Fruit fly (Drosophila melanogaster) whole organism, prepupa: ENCODE results near the gene CG10089.

ENCODE experiments used
- CG11294 ChIP-seq: fragments of 200-800 bp; sonication (Bioruptor generic); IDR thresholded peaks from 2 replicates; pipeline ENCODE4 v1.3.6; 2022; ENCODE audit warnings: missing biosample characterization, missing genetic modification characterization
- CG11762 ChIP-seq: fragments of 200-800 bp; sonication (Bioruptor generic); optimal IDR thresholded peaks from 3 replicates; lab custom pipeline; 2016; ENCODE audit warnings: missing biosample characterization, missing genetic modification characterization; ENCODE audit not compliant: insufficient read depth
- CG11902 ChIP-seq: fragments of 200-800 bp; sonication (Bioruptor generic); optimal IDR thresholded peaks from 3 replicates; lab custom pipeline; 2016; ENCODE audit warnings: missing biosample characterization, missing genetic modification characterization
- CG15336 ChIP-seq: fragments of 200-800 bp; sonication (Bioruptor generic); IDR thresholded peaks from 2 replicates; pipeline ENCODE4 v1.3.6; 2022; ENCODE audit warnings: missing biosample characterization, missing genetic modification characterization
- CG1621 ChIP-seq: fragments of 200-800 bp; sonication (Bioruptor generic); optimal IDR thresholded peaks from 3 replicates; lab custom pipeline; 2018; ENCODE audit warnings: missing biosample characterization, mild to moderate bottlenecking, missing genetic modification characterization
- CG16779 ChIP-seq: fragments of 200-800 bp; sonication (Bioruptor generic); optimal IDR thresholded peaks from 3 replicates; lab custom pipeline; 2017; ENCODE audit warnings: missing biosample characterization, mild to moderate bottlenecking, missing genetic modification characterization
- CG3032 ChIP-seq: fragments of 200-800 bp; optimal IDR thresholded peaks from 2 replicates; lab custom pipeline; 2019; ENCODE audit warnings: missing biosample characterization, mild to moderate bottlenecking, missing genetic modification characterization, moderate library complexity
- CG31627 ChIP-seq: fragments of 200-800 bp; sonication (Bioruptor generic); optimal IDR thresholded peaks from 3 replicates; lab custom pipeline; 2016; ENCODE audit warnings: missing biosample characterization, missing genetic modification characterization
- CG32006 ChIP-seq: fragments of 200-800 bp; sonication (Bioruptor generic); optimal IDR thresholded peaks from 3 replicates; lab custom pipeline; 2017; ENCODE audit warnings: missing biosample characterization, mild to moderate bottlenecking, missing genetic modification characterization
- CG34406 ChIP-seq: fragments of 200-800 bp; sonication (Bioruptor generic); optimal IDR thresholded peaks from 3 replicates; lab custom pipeline; 2016; ENCODE audit warnings: missing biosample characterization, missing genetic modification characterization
- CG3919 ChIP-seq: fragments of 200-800 bp; sonication (Bioruptor generic); optimal IDR thresholded peaks from 3 replicates; lab custom pipeline; 2016; ENCODE audit warnings: missing biosample characterization, missing genetic modification characterization
- CG4318 ChIP-seq: fragments of 200-800 bp; sonication (Bioruptor generic); optimal IDR thresholded peaks from 3 replicates; lab custom pipeline; 2017; ENCODE audit warnings: missing biosample characterization, mild to moderate bottlenecking, missing genetic modification characterization
- CG6163 ChIP-seq: fragments of 200-800 bp; sonication (Bioruptor generic); IDR thresholded peaks from 3 replicates; pipeline ENCODE4 v1.3.6; 2022; ENCODE audit warnings: missing biosample characterization, missing genetic modification characterization
- CG6276 ChIP-seq: fragments of 200-800 bp; sonication (Bioruptor generic); optimal IDR thresholded peaks from 2 replicates; lab custom pipeline; 2017; ENCODE audit warnings: missing biosample characterization, mild to moderate bottlenecking, missing genetic modification characterization
- CG6792 ChIP-seq: fragments of 200-800 bp; sonication (Bioruptor generic); optimal IDR thresholded peaks from 3 replicates; lab custom pipeline; 2016; ENCODE audit warnings: missing biosample characterization, missing genetic modification characterization
- CG6808 ChIP-seq: fragments of 200-800 bp; sonication (Bioruptor generic); optimal IDR thresholded peaks from 3 replicates; lab custom pipeline; 2017; ENCODE audit warnings: missing biosample characterization, missing genetic modification characterization, mild to moderate bottlenecking, moderate library complexity, missing genetic modification reagents
- CG7368 ChIP-seq: fragments of 200-800 bp; sonication (Bioruptor generic); optimal IDR thresholded peaks from 3 replicates; lab custom pipeline; 2016; ENCODE audit warnings: missing biosample characterization, missing genetic modification characterization
- CG8119 ChIP-seq: fragments of 200-800 bp; sonication (Bioruptor generic); IDR thresholded peaks from 3 replicates; pipeline ENCODE4 v1.3.6; 2022; ENCODE audit warnings: missing biosample characterization, missing genetic modification characterization
- CG8319 ChIP-seq: fragments of 200-800 bp; sonication (Bioruptor generic); optimal IDR thresholded peaks from 3 replicates; lab custom pipeline; 2016; ENCODE audit warnings: missing biosample characterization, missing genetic modification characterization
- CG9139 ChIP-seq: fragments of 200-800 bp; sonication (Bioruptor generic); optimal IDR thresholded peaks from 3 replicates; lab custom pipeline; 2017; ENCODE audit warnings: missing biosample characterization, mild to moderate bottlenecking, missing genetic modification characterization
- Eip78C ChIP-seq: fragments of 200-800 bp; sonication (Bioruptor generic); peaks from one replicate; lab custom pipeline; 2016; ENCODE audit warnings: missing biosample characterization, missing genetic modification characterization
- Eip93F ChIP-seq: fragments of 200-800 bp; sonication (Bioruptor generic); optimal IDR thresholded peaks from 2 replicates; lab custom pipeline; 2016; ENCODE audit warnings: missing biosample characterization, mild to moderate bottlenecking, missing genetic modification characterization
- Ets96B ChIP-seq: fragments of 200-800 bp; optimal IDR thresholded peaks from 2 replicates; lab custom pipeline; 2019; ENCODE audit warnings: missing biosample characterization, mild to moderate bottlenecking, missing genetic modification characterization, moderate library complexity
- Hr38 ChIP-seq: sonication (Bioruptor generic); optimal IDR thresholded peaks from 2 replicates; lab custom pipeline; 2016; ENCODE audit warnings: missing biosample characterization, missing genetic modification characterization
- Hr39 ChIP-seq: fragments of 200-800 bp; sonication (Bioruptor generic); optimal IDR thresholded peaks from 2 replicates; lab custom pipeline; 2016; ENCODE audit warnings: missing biosample characterization, missing genetic modification characterization
- Hr4 ChIP-seq: fragments of 200-800 bp; sonication (Bioruptor generic); optimal IDR thresholded peaks from 3 replicates; lab custom pipeline; 2016; ENCODE audit warnings: missing biosample characterization, missing genetic modification characterization
- OdsH ChIP-seq: fragments of 200-800 bp; sonication (Bioruptor generic); optimal IDR thresholded peaks from 3 replicates; lab custom pipeline; 2016; ENCODE audit warnings: missing biosample characterization, missing genetic modification characterization
- Sox14 ChIP-seq: fragments of 200-800 bp; sonication (Bioruptor generic); optimal IDR thresholded peaks from 3 replicates; lab custom pipeline; 2016; ENCODE audit warnings: missing biosample characterization, missing genetic modification characterization
- Sox15 ChIP-seq: fragments of 200-800 bp; sonication (Bioruptor generic); optimal IDR thresholded peaks from 3 replicates; lab custom pipeline; 2016; ENCODE audit warnings: missing biosample characterization, missing genetic modification characterization
- achi ChIP-seq: fragments of 200-800 bp; sonication (Bioruptor generic); optimal IDR thresholded peaks from 3 replicates; lab custom pipeline; 2016; ENCODE audit warnings: missing biosample characterization, missing genetic modification characterization
- cyc ChIP-seq: fragments of 200-800 bp; sonication (Bioruptor generic); optimal IDR thresholded peaks from 3 replicates; lab custom pipeline; 2016; ENCODE audit warnings: missing biosample characterization, missing genetic modification characterization
- dac ChIP-seq: fragments of 200-800 bp; sonication (Bioruptor generic); optimal IDR thresholded peaks from 2 replicates; lab custom pipeline; 2017; ENCODE audit warnings: missing biosample characterization, mild to moderate bottlenecking, missing genetic modification characterization
- dsx ChIP-seq: fragments of 200-800 bp; optimal IDR thresholded peaks from 3 replicates; lab custom pipeline; 2019; ENCODE audit warnings: missing biosample characterization, mild to moderate bottlenecking, missing genetic modification characterization, moderate library complexity; ENCODE audit not compliant: poor library complexity, severe bottlenecking
- eg ChIP-seq: fragments of 200-800 bp; sonication (Bioruptor generic); IDR thresholded peaks from 3 replicates; pipeline ENCODE4 v1.3.6; 2022; ENCODE audit warnings: missing biosample characterization, missing genetic modification characterization
- esn ChIP-seq: fragments of 200-800 bp; sonication (Bioruptor generic); optimal IDR thresholded peaks from 2 replicates; lab custom pipeline; 2016; ENCODE audit warnings: missing biosample characterization, mild to moderate bottlenecking, missing genetic modification characterization, moderate library complexity
- fd85E ChIP-seq: fragments of 200-800 bp; sonication (Bioruptor generic); optimal IDR thresholded peaks from 3 replicates; lab custom pipeline; 2016; ENCODE audit warnings: missing biosample characterization, missing genetic modification characterization
- lz ChIP-seq: fragments of 200-800 bp; sonication (Bioruptor generic); optimal IDR thresholded peaks from 3 replicates; lab custom pipeline; 2016; ENCODE audit warnings: missing biosample characterization, missing genetic modification characterization
- net ChIP-seq: fragments of 200-800 bp; sonication (Bioruptor generic); optimal IDR thresholded peaks from 3 replicates; lab custom pipeline; 2016; ENCODE audit warnings: missing biosample characterization, missing genetic modification characterization
- pdm3 ChIP-seq: fragments of 200-800 bp; sonication (Bioruptor generic); optimal IDR thresholded peaks from 3 replicates; lab custom pipeline; 2016; ENCODE audit warnings: missing biosample characterization, missing genetic modification characterization
- salr ChIP-seq, 2 experiments: fragments of 200-800 bp; sonication (Bioruptor generic); optimal IDR thresholded peaks; 3 replicates each; lab custom pipeline; 2016 to 2018; ENCODE audit warnings: missing biosample characterization in 2 of 2, missing genetic modification characterization in 2 of 2, mild to moderate bottlenecking in 1 of 2
- spab ChIP-seq: fragments of 200-800 bp; sonication (Bioruptor generic); optimal IDR thresholded peaks from 2 replicates; lab custom pipeline; 2017; ENCODE audit warnings: missing biosample characterization, mild to moderate bottlenecking, missing genetic modification characterization, missing genetic modification reagents
- svp ChIP-seq: fragments of 200-800 bp; sonication (Bioruptor generic); peaks from one replicate; lab custom pipeline; 2016; ENCODE audit warnings: missing biosample characterization, missing genetic modification characterization
- vri ChIP-seq: fragments of 200-800 bp; sonication (Bioruptor generic); optimal IDR thresholded peaks from 3 replicates; lab custom pipeline; 2016; ENCODE audit warnings: missing biosample characterization, mild to moderate bottlenecking, missing genetic modification characterization

The CG10089 gene

DNA sequence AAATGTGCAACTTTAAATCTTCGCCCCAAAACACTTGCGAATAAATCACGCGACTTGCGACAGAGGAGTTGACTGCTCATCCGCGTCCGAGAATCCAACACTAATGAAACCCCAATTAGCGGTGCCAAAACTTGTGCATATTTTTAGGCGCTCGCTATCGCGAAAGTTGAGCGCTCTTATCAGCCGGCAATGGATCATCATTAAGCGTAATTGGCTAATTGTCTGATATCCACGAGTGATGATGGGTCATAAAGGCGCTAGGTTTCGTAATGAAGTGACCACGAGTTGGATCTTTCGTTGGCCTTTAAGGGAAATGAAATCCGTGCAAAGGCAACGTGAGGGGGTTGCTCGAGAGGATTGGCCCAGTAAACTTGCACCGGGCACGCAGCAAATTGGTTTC lies 19.8 kb downstream of the CG10089 start:
- TF ChIP-seq achi (GFP tag; lab: Kevin White, UChicago) (no peak), Hr4 (GFP tag; lab: Kevin White, UChicago) (no peak), CG4318 (GFP tag; lab: Kevin White, UChicago) (no peak), CG16779 (tag; lab: Kevin White, UChicago) (no peak), Hr38 (GFP tag; lab: Kevin White, UChicago) (no peak), CG3919 (GFP tag; lab: Kevin White, UChicago) (no peak), vri (GFP tag; lab: Kevin White, UChicago) (peak; percentile 14)
- TF ChIP-seq, all 60 proteins: peak for 1

DNA sequence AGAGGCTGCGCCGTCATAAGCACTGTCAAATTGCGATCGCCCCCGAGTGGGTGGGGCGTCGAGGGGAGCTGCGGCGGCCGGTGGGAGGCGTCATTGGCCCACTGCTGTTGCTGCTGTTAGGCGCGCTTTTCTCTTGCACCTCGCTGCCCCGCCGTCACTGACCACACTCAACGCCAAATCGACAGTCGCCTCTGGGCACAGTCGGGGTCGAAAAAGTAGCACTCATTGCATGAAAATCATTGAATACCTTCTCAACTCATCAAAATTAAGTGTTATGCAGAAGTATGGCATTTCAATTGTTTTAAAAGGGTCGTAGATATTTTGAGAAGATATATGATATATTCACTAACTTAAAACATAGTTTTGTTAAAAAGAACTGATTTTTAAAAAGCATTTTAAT lies 22.3 kb downstream of the CG10089 start:
- peak; percentile 69 for TF ChIP-seq eg (GFP tag; lab: Robert Waterston, UW)
- no peak for TF ChIP-seq Ets96B (tag; lab: Kevin White, UChicago)
- peak; percentile 57 for TF ChIP-seq CG6276
- no peak for TF ChIP-seq Sox15
- TF ChIP-seq CG11762 (GFP tag; lab: Kevin White, UChicago): no peak
- TF ChIP-seq CG3032 (tag; lab: Kevin White, UChicago): no peak
- peak; percentile 12; the same call in 1 of the 2 replicates for TF ChIP-seq CG11294 (GFP tag; lab: Robert Waterston, UW)
- peak; percentile 61 for TF ChIP-seq Hr4 (GFP tag; lab: Kevin White, UChicago)
- TF ChIP-seq salr (GFP tag; optimal IDR thresholded peaks at IDR 0.05; lab: Kevin White, UChicago): peak in 1 of 2 experiments; percentile 24
- TF ChIP-seq pdm3 (GFP tag; lab: Kevin White, UChicago): peak; percentile 36
- TF ChIP-seq spab (GFP tag; lab: Kevin White, UChicago): no peak
- peak; percentile 31 for TF ChIP-seq OdsH
- 0 out of 3 replicates have a peak, but pooled peaks have one; percentile 19 for TF ChIP-seq CG6163 (GFP tag; lab: Robert Waterston, UW)
- no peak for TF ChIP-seq svp (GFP tag; lab: Kevin White, UChicago)
- TF ChIP-seq CG11902 (GFP tag; lab: Kevin White, UChicago): no peak
- TF ChIP-seq CG31627: no peak
- TF ChIP-seq Sox14 (GFP tag; lab: Kevin White, UChicago): no peak
- TF ChIP-seq fd85E (GFP tag; lab: Kevin White, UChicago): no peak
- no peak for TF ChIP-seq dsx (GFP tag; lab: Kevin White, UChicago)
- TF ChIP-seq net (GFP tag; lab: Kevin White, UChicago): peak; percentile 17
- no peak for TF ChIP-seq CG34406 (GFP tag; lab: Kevin White, UChicago)
- TF ChIP-seq lz: no peak
- no peak for TF ChIP-seq CG1621 (tag; lab: Kevin White, UChicago)
- TF ChIP-seq esn (GFP tag; lab: Kevin White, UChicago): no peak
- TF ChIP-seq Eip78C (GFP tag; lab: Kevin White, UChicago): peak; percentile 20
- TF ChIP-seq CG4318 (GFP tag; lab: Kevin White, UChicago): no peak
- TF ChIP-seq Hr39: peak; percentile 18
- TF ChIP-seq CG8319 (GFP tag; lab: Kevin White, UChicago): no peak
- no peak for TF ChIP-seq achi (GFP tag; lab: Kevin White, UChicago)
- TF ChIP-seq cyc (GFP tag; lab: Kevin White, UChicago): no peak
- 0 out of 3 replicates have a peak, but pooled peaks have one; percentile 30 for TF ChIP-seq CG8119 (GFP tag; lab: Robert Waterston, UW)
- TF ChIP-seq Hr38 (GFP tag; lab: Kevin White, UChicago): no peak
- peak; percentile 70 for TF ChIP-seq CG32006
- TF ChIP-seq CG7368 (GFP tag; lab: Kevin White, UChicago): no peak
- TF ChIP-seq CG6792 (GFP tag; lab: Kevin White, UChicago): no peak
- TF ChIP-seq CG6808 (GFP tag; lab: Kevin White, UChicago): no peak
- TF ChIP-seq Eip93F (GFP tag; lab: Kevin White, UChicago): no peak
- TF ChIP-seq dac (GFP tag; lab: Kevin White, UChicago): no peak
- TF ChIP-seq CG15336 (GFP tag; lab: Robert Waterston, UW): peak; percentile 49; the same call in 1 of the 2 replicates
- no peak for TF ChIP-seq CG9139
